Worm (Caenorhabditis elegans) whole organism, mixed stage, embryonic: ENCODE results near the gene M04C3.1.
A peak's percentile ranks its signal among the peaks of the same experiment; 100 is the strongest.

ENCODE experiments used
- M03D4.4 ChIP-seq: sonication (generic microtip); optimal IDR thresholded peaks from 2 replicates; lab custom pipeline; 2017; ENCODE audit warnings: mild to moderate bottlenecking, missing genetic modification characterization, missing compliant biosample characterization
- bed-3 ChIP-seq: fragments of 200-800 bp; sonication (Bioruptor generic); optimal IDR thresholded peaks from 3 replicates; lab custom pipeline; 2018; ENCODE audit warnings: mild to moderate bottlenecking, missing genetic modification characterization, moderate library complexity, missing compliant biosample characterization
- blmp-1 ChIP-seq: fragments of 150-350 bp; optimal IDR thresholded peaks from 2 replicates; lab custom pipeline; 2014; ENCODE audit warnings: missing biosample characterization, missing genetic modification characterization
- ceh-39 ChIP-seq: fragments of 150-350 bp; optimal IDR thresholded peaks from 2 replicates; lab custom pipeline; 2014; ENCODE audit warnings: missing biosample characterization, missing genetic modification characterization
- ceh-43 ChIP-seq: fragments of 200-800 bp; sonication (Bioruptor generic); optimal IDR thresholded peaks from 2 replicates; lab custom pipeline; 2018; ENCODE audit warnings: mild to moderate bottlenecking, missing genetic modification characterization, moderate library complexity, missing compliant biosample characterization
- ceh-83 ChIP-seq: fragments of 200-800 bp; sonication (Bioruptor generic); optimal IDR thresholded peaks from 2 replicates; lab custom pipeline; 2018; ENCODE audit warnings: mild to moderate bottlenecking, missing genetic modification characterization, missing compliant biosample characterization
- ces-1 ChIP-seq: fragments of 150-350 bp; optimal IDR thresholded peaks from 2 replicates; lab custom pipeline; 2014; ENCODE audit warnings: missing biosample characterization, missing genetic modification reagents, missing genetic modification characterization
- cnd-1 ChIP-seq: fragments of 200-800 bp; sonication (Bioruptor generic); optimal IDR thresholded peaks from 2 replicates; lab custom pipeline; 2018; ENCODE audit warnings: mild to moderate bottlenecking, missing genetic modification characterization, missing compliant biosample characterization
- drap-1 ChIP-seq: fragments of 200-800 bp; sonication (Bioruptor generic); optimal IDR thresholded peaks from 3 replicates; lab custom pipeline; 2018; ENCODE audit warnings: mild to moderate bottlenecking, missing genetic modification characterization, missing compliant biosample characterization
- elt-1 ChIP-seq: sonication (generic microtip); optimal IDR thresholded peaks from 2 replicates; lab custom pipeline; 2017; ENCODE audit warnings: missing genetic modification characterization, mild to moderate bottlenecking, missing compliant biosample characterization, antibody characterized with exemption, moderate library complexity, borderline replicate concordance; ENCODE audit not compliant: insufficient read depth
- elt-3 ChIP-seq: fragments of 150-350 bp; optimal IDR thresholded peaks from 2 replicates; lab custom pipeline; 2014; ENCODE audit warnings: missing biosample characterization, missing genetic modification characterization
- flh-1 ChIP-seq: fragments of 200-800 bp; sonication (Bioruptor generic); optimal IDR thresholded peaks from 2 replicates; lab custom pipeline; 2018; ENCODE audit warnings: mild to moderate bottlenecking, missing genetic modification characterization, moderate library complexity, missing compliant biosample characterization
- ham-2 ChIP-seq: fragments of 200-800 bp; sonication (Bioruptor generic); optimal IDR thresholded peaks from 2 replicates; lab custom pipeline; 2018; ENCODE audit warnings: mild to moderate bottlenecking, missing genetic modification characterization, missing compliant biosample characterization
- hlh-1 ChIP-seq: fragments of 150-350 bp; optimal IDR thresholded peaks from 2 replicates; lab custom pipeline; 2014; ENCODE audit warnings: missing biosample characterization, missing genetic modification reagents, missing genetic modification characterization
- lin-32 ChIP-seq: fragments of 200-800 bp; sonication (Bioruptor generic); optimal IDR thresholded peaks from 2 replicates; lab custom pipeline; 2018; ENCODE audit warnings: mild to moderate bottlenecking, missing genetic modification characterization, missing compliant biosample characterization
- lsy-2 ChIP-seq: fragments of 150-350 bp; optimal IDR thresholded peaks from 2 replicates; lab custom pipeline; 2014; ENCODE audit warnings: missing biosample characterization, missing genetic modification characterization
- mab-5 ChIP-seq: fragments of 150-350 bp; optimal IDR thresholded peaks from 2 replicates; lab custom pipeline; 2014; ENCODE audit warnings: missing biosample characterization, missing genetic modification characterization
- mep-1 ChIP-seq: fragments of 150-350 bp; optimal IDR thresholded peaks from 2 replicates; lab custom pipeline; 2017; ENCODE audit warnings: missing biosample characterization, missing genetic modification reagents, missing genetic modification characterization, inconsistent platforms
- mls-2 ChIP-seq: sonication (generic microtip); optimal IDR thresholded peaks from 2 replicates; lab custom pipeline; 2016; ENCODE audit warnings: mild to moderate bottlenecking, missing genetic modification characterization, moderate library complexity, missing compliant biosample characterization
- nhr-12 ChIP-seq: fragments of 150-350 bp; optimal IDR thresholded peaks from 2 replicates; lab custom pipeline; 2014; ENCODE audit warnings: missing biosample characterization, missing genetic modification characterization
- nhr-2 ChIP-seq: fragments of 150-350 bp; optimal IDR thresholded peaks from 2 replicates; lab custom pipeline; 2014; ENCODE audit warnings: missing biosample characterization, missing genetic modification characterization
- nhr-237 ChIP-seq: fragments of 150-350 bp; optimal IDR thresholded peaks from 2 replicates; lab custom pipeline; 2014; ENCODE audit warnings: missing biosample characterization, missing genetic modification characterization
- nhr-28 ChIP-seq: fragments of 150-350 bp; optimal IDR thresholded peaks from 2 replicates; lab custom pipeline; 2014; ENCODE audit warnings: missing biosample characterization, missing genetic modification characterization
- nhr-76 ChIP-seq: sonication (generic microtip); optimal IDR thresholded peaks from 2 replicates; lab custom pipeline; 2017; ENCODE audit warnings: missing biosample characterization, missing genetic modification characterization
- pha-4 ChIP-seq: fragments of 150-350 bp; optimal IDR thresholded peaks from 2 replicates; lab custom pipeline; 2018; ENCODE audit warnings: missing biosample characterization, missing genetic modification reagents, missing genetic modification characterization
- sem-2 ChIP-seq: fragments of 200-800 bp; sonication (Bioruptor generic); optimal IDR thresholded peaks from 2 replicates; lab custom pipeline; 2018; ENCODE audit warnings: mild to moderate bottlenecking, missing genetic modification characterization, missing compliant biosample characterization
- snpc-4 ChIP-seq: fragments of 150-350 bp; optimal IDR thresholded peaks from 2 replicates; lab custom pipeline; 2014; ENCODE audit warnings: missing biosample characterization, missing genetic modification characterization
- sptf-1 ChIP-seq: sonication (generic microtip); optimal IDR thresholded peaks from 2 replicates; lab custom pipeline; 2017; ENCODE audit warnings: mild to moderate bottlenecking, missing genetic modification characterization, moderate library complexity, missing compliant biosample characterization
- tbx-8 ChIP-seq: fragments of 200-800 bp; sonication (Bioruptor generic); optimal IDR thresholded peaks from 2 replicates; lab custom pipeline; 2018; ENCODE audit warnings: mild to moderate bottlenecking, missing genetic modification characterization, moderate library complexity, missing compliant biosample characterization
- unc-120 ChIP-seq: sonication (generic microtip); optimal IDR thresholded peaks from 2 replicates; lab custom pipeline; 2017; ENCODE audit warnings: missing genetic modification characterization, missing compliant biosample characterization; ENCODE audit not compliant: poor library complexity, severe bottlenecking
- unc-39 ChIP-seq: fragments of 150-350 bp; optimal IDR thresholded peaks from 2 replicates; lab custom pipeline; 2014; ENCODE audit warnings: missing biosample characterization, missing genetic modification characterization
- unc-62 ChIP-seq: fragments of 150-350 bp; optimal IDR thresholded peaks from 2 replicates; lab custom pipeline; 2014; ENCODE audit warnings: missing biosample characterization, missing genetic modification reagents, missing genetic modification characterization
- zip-8 ChIP-seq: fragments of 150-350 bp; optimal IDR thresholded peaks from 2 replicates; lab custom pipeline; 2014; ENCODE audit warnings: missing biosample characterization, missing genetic modification characterization
- ztf-11 ChIP-seq: fragments of 150-350 bp; optimal IDR thresholded peaks from 2 replicates; lab custom pipeline; 2014; ENCODE audit warnings: missing biosample characterization, missing genetic modification characterization

The M04C3.1 gene

DNA sequence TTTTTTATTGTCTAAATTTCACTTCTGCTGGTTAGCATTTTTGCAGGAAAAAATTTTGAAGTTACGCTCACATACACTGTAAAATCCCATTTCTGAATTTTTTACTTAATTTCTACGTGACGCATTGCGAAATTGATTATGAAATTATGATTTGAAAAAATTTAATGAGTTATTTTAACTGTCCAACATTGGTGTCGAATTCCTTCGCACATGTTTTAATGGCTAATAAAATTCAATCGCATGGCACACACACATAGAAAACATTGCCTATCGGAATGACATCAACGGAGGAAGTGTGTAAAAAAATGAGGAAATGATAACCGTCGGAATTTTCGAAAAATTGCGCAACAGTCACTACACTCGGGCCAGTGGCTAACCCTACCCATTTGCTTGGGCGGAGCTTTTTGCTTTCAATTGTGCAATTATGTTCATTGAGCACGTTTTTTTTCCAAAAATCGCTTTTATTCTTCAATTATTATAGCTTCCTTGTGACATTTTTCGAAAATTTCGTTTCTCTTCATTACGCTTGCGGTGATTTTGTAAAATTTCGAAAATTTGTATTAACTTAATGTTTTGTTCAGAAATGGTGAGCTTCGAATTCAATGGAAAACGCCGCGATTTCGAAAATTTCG, 11.5 kb downstream of the M04C3.1 start, which contains the start of gene C25F9.16:
Gene C25F9.16 (plus strand): TSS at position 582 of the 632 bp plus-strand sequence.
- TF ChIP-seq sptf-1 (tag; lab: Kevin White, UChicago) (no peak), unc-62 (no peak), zip-8 (tag; lab: Kevin White, UChicago) (peak; percentile 29), drap-1 (GFP tag; lab: Kevin White, UChicago) (no peak)
- TF ChIP-seq, all 35 proteins: peak for 1

DNA sequence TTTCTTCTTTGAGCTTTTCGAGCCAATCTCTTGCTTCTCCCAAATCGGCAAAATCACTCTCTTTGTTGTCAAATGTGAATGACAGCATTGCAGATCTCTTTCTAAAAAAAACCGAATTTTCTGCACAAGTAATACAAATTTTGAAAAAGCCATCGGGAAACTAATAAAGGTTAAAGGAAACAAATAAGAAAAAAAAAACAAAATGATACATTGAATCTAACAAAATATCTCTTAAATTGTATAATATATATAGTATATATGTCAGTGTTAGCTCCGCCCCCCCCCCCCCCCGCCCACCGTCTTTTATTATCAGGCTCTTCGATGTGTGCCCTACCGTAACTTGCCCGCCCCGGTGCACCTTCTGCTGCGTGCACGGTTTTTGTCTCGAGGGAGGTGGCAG, 12.4 kb downstream of the M04C3.1 start, which contains the start of gene C25F9.11:
Gene C25F9.11 (minus strand): TSS at position 101 of the 400 bp plus-strand sequence.
- TF ChIP-seq mls-2 (tag; lab: Kevin White, UChicago) = no peak
- TF ChIP-seq nhr-2 (tag; lab: Kevin White, UChicago) = no peak
- TF ChIP-seq lin-32 (GFP tag; lab: Kevin White, UChicago) = no peak
- TF ChIP-seq lsy-2 = no peak
- TF ChIP-seq ham-2 = no peak
- TF ChIP-seq mab-5 = no peak
- no peak for TF ChIP-seq M03D4.4 (tag; lab: Kevin White, UChicago)
- TF ChIP-seq flh-1 (GFP tag; lab: Kevin White, UChicago) = no peak
- TF ChIP-seq sem-2 (GFP tag; lab: Kevin White, UChicago) = no peak
- TF ChIP-seq hlh-1 (tag; lab: Kevin White, UChicago) = no peak
- TF ChIP-seq ztf-11 (tag; lab: Kevin White, UChicago) = no peak
- no peak for TF ChIP-seq nhr-28 (tag; lab: Kevin White, UChicago)
- TF ChIP-seq ceh-39 = no peak
- TF ChIP-seq zip-8 (tag; lab: Kevin White, UChicago) = no peak
- TF ChIP-seq unc-62 = no peak
- TF ChIP-seq bed-3 (GFP tag; lab: Kevin White, UChicago) = no peak
- no peak for TF ChIP-seq snpc-4 (tag; lab: Kevin White, UChicago)
- TF ChIP-seq pha-4 (tag; lab: Kevin White, UChicago) = no peak
- TF ChIP-seq cnd-1 (tag; lab: Kevin White, UChicago) = no peak

ce11 chrV:19432030-19432429, 13.4 kb downstream of the M04C3.1 start:
- TF ChIP-seq nhr-76 (tag; lab: Kevin White, UChicago) (no peak), lsy-2 (no peak), pha-4 (tag; lab: Kevin White, UChicago) (no peak), drap-1 (GFP tag; lab: Kevin White, UChicago) (no peak), elt-1 (no peak), nhr-237 (tag; lab: Kevin White, UChicago) (no peak), M03D4.4 (tag; lab: Kevin White, UChicago) (no peak)

DNA sequence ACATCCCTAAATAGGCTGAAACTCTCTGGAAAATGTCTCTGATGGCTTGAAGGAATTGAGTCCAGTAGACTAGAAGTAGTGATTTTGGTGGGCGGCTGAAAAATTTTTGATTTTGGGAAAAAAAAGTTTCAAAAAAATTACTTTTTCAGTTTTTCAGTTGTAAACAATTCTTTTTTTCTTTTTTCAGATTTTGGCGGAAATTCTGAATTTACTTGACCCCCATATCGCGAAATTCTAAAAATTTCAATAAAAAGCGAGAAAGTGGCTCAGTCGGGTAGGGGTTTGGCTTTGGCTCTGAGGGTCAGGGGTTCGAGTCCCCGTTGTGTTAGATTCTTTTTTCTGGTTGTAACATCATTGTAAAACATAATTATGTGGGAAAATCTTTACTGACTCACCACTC, 14.4 kb downstream of the M04C3.1 start, which contains the start of gene srw-85:
Gene srw-85 (minus strand): TSS at position 101 of the 400 bp plus-strand sequence.
- TF ChIP-seq sptf-1 (tag; lab: Kevin White, UChicago) (no peak), snpc-4 (tag; lab: Kevin White, UChicago) (no peak), unc-39 (tag; lab: Kevin White, UChicago) (no peak), ceh-83 (GFP tag; lab: Kevin White, UChicago) (no peak), flh-1 (GFP tag; lab: Kevin White, UChicago) (no peak), pha-4 (tag; lab: Kevin White, UChicago) (no peak), mls-2 (tag; lab: Kevin White, UChicago) (no peak), drap-1 (GFP tag; lab: Kevin White, UChicago) (no peak), nhr-76 (tag; lab: Kevin White, UChicago) (no peak), lsy-2 (no peak), nhr-28 (tag; lab: Kevin White, UChicago) (no peak), hlh-1 (tag; lab: Kevin White, UChicago) (no peak), elt-1 (no peak), ces-1 (GFP tag; lab: Kevin White, UChicago) (no peak)
- TF ChIP-seq, all 35 proteins: peak for 0

DNA sequence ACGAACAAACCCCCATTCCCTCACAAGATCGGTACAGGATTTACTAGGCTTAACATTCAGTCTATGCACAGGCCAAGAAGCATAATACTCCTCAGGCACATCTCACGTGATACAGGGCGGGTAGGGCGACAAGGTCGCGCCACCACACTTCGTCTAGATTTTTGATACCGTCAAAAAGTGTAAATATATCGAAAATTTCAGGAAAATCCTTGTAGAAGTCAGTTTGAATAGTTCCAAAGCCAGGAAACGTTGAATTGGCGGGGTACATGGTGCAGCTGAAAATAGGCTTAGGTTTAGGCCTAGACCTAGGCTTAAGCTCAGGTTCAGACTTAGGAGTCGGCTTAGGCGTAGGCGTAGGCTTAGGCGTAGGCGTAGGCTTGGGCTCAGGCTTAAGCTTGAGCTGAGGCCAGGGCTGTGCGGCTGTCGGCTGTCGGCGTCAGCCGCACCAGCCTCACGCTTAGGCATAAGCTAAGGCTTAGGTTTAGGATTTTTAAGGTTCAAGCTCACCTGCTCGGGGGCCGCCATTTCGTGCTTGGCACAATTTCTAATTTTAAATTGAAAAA, 15.0 kb downstream of the M04C3.1 start:
- peak; percentile 65 for TF ChIP-seq ham-2
- TF ChIP-seq nhr-2 (tag; lab: Kevin White, UChicago) = no peak
- no peak for TF ChIP-seq elt-3 (tag; lab: Kevin White, UChicago)
- no peak for TF ChIP-seq mab-5
- TF ChIP-seq blmp-1 (tag; lab: Kevin White, UChicago) = no peak
- no peak for TF ChIP-seq ceh-43 (GFP tag; lab: Kevin White, UChicago)
- TF ChIP-seq pha-4 (tag; lab: Kevin White, UChicago) = no peak
- TF ChIP-seq mls-2 (tag; lab: Kevin White, UChicago) = no peak
- TF ChIP-seq elt-1 = no peak
- peak; percentile 25 for TF ChIP-seq sem-2 (GFP tag; lab: Kevin White, UChicago)
- TF ChIP-seq ceh-39 = no peak
- TF ChIP-seq hlh-1 (tag; lab: Kevin White, UChicago) = no peak
- no peak for TF ChIP-seq M03D4.4 (tag; lab: Kevin White, UChicago)
- TF ChIP-seq sptf-1 (tag; lab: Kevin White, UChicago) = peak; percentile 72
- TF ChIP-seq nhr-28 (tag; lab: Kevin White, UChicago) = no peak
- no peak for TF ChIP-seq unc-62
- TF ChIP-seq drap-1 (GFP tag; lab: Kevin White, UChicago) = peak; percentile 50
- no peak for TF ChIP-seq nhr-12
- TF ChIP-seq tbx-8 = no peak
- TF ChIP-seq zip-8 (tag; lab: Kevin White, UChicago) = no peak
- TF ChIP-seq flh-1 (GFP tag; lab: Kevin White, UChicago) = no peak
- no peak for TF ChIP-seq snpc-4 (tag; lab: Kevin White, UChicago)
- TF ChIP-seq bed-3 (GFP tag; lab: Kevin White, UChicago) = no peak
- no peak for TF ChIP-seq lsy-2
- TF ChIP-seq ces-1 (GFP tag; lab: Kevin White, UChicago) = no peak
- TF ChIP-seq unc-39 (tag; lab: Kevin White, UChicago) = no peak
- TF ChIP-seq mep-1 (tag; lab: Kevin White, UChicago) = no peak
- no peak for TF ChIP-seq lin-32 (GFP tag; lab: Kevin White, UChicago)
- TF ChIP-seq unc-120 (tag; lab: Kevin White, UChicago) = no peak
- TF ChIP-seq nhr-237 (tag; lab: Kevin White, UChicago) = no peak
- TF ChIP-seq ceh-83 (GFP tag; lab: Kevin White, UChicago) = no peak
